Fruit fly (Drosophila melanogaster) whole organism: ENCODE data around the gene CG15209.

Experiments used
- CG8478 ChIP-seq: fragments of >200 bp; optimal IDR thresholded peaks from 2 replicates; lab custom pipeline; 2018; ENCODE audit warnings: inconsistent platforms
- Dll ChIP-seq: fragments of >200 bp; optimal IDR thresholded peaks from 2 replicates; lab custom pipeline; 2017
- EcR ChIP-seq, 2 experiments: fragments of >200 bp; optimal IDR thresholded peaks; 2 replicates each; lab custom pipeline; 2017; ENCODE audit warnings: missing biosample characterization in 2 of 2, missing genetic modification characterization in 2 of 2, missing genetic modification reagents in 2 of 2
- pan ChIP-seq: fragments of >200 bp; optimal IDR thresholded peaks from 2 replicates; lab custom pipeline; 2017
- psq ChIP-seq: fragments of >200 bp; optimal IDR thresholded peaks from 2 replicates; lab custom pipeline; 2017
- usp ChIP-seq: fragments of >200 bp; optimal IDR thresholded peaks from 2 replicates; lab custom pipeline; 2017; ENCODE audit warnings: missing biosample characterization, missing genetic modification characterization, mixed read lengths

The CG15209 gene

DNA sequence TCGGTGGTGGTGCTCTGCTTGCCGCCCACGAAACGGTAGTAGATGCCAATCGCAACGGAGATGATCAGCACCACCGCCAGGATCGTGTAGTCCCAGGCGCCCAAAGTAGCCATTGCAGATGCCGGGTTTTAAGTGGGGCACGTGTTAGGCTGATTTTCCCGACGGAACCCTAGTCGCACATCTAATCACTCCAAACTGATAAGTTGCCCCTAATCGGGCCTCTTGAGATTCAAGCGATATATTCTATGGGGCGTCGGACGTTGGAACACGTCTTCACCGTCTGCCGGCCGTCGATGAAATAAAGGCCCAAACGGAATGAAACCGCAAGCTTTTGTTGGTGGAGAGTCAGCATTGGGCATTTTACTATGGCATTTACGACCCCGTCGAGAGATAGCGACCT, 2.8 kb downstream of the CG15209 start, which contains the start of gene CG32669:
Gene CG32669 (minus strand): TSS at position 275 of the 400 bp plus-strand sequence.
- TF ChIP-seq EcR (GFP tag; optimal IDR thresholded peaks at IDR 0.05; lab: Kevin White, UChicago): no peak
- TF ChIP-seq Dll: no peak
- no peak for TF ChIP-seq psq (lab: Kevin White, UChicago)
- TF ChIP-seq usp (GFP tag; lab: Kevin White, UChicago): no peak
- TF ChIP-seq CG8478 (lab: Kevin White, UChicago): no peak
- no peak for TF ChIP-seq pan (lab: Kevin White, UChicago)

DNA sequence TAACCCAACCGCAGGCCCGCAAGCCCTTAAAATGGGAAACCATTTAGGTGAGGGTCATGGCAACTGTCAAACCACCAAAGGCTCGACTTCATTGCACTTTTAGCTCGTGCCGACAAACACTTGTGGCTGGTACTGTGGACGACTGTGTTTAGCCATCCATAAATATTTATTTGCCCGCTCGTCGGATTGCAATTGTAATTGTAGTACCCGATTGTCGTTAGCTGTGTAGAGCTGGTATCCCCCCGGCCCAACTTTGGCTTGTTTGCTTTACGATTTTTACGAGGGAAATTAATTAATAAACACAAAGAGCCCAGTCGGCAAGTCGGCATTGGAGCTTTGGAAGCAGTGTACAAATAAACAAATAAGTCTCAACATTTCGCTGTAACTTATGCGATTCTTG, 3.3 kb downstream of the CG15209 start:
- no peak for TF ChIP-seq Dll

DNA sequence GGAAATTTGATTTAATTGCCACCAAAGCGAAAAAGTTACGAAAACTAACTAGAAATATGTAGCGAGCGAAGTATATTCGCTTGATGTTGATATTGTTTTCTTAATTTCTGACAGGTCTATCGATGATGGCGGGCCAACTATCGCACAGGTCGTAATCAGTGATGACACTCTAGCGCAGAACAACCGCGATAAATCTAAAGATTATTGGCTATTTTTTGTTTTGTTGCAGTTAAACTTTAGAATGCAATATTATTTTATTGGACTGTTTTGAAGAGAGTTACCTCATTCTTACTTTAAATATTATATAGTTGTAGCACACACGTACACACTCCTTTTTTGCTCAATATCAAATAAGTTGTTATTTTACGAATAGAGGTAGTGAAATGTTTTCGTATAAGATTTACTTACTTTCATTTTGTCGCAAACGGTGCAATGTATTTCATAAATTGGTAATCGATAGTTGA, 5.0 kb downstream of the CG15209 start, which contains the start of gene sbr:
Gene sbr (minus strand): TSS at position 121 of the 464 bp plus-strand sequence.
- TF ChIP-seq Dll (no peak), EcR (GFP tag; optimal IDR thresholded peaks at IDR 0.05; lab: Kevin White, UChicago) (no peak), psq (lab: Kevin White, UChicago) (no peak), usp (GFP tag; lab: Kevin White, UChicago) (no peak), CG8478 (lab: Kevin White, UChicago) (no peak), pan (lab: Kevin White, UChicago) (no peak)

DNA sequence GAGAGGGAATG, 5.2 kb downstream of the CG15209 start, which contains the start of gene Pgls:
Gene Pgls (plus strand): TSS at position 3 of the 11 bp plus-strand sequence.
- TF ChIP-seq usp (GFP tag; lab: Kevin White, UChicago) (no peak), EcR (GFP tag; optimal IDR thresholded peaks at IDR 0.05; lab: Kevin White, UChicago) (no peak), CG8478 (lab: Kevin White, UChicago) (no peak), psq (lab: Kevin White, UChicago) (no peak), pan (lab: Kevin White, UChicago) (no peak), Dll (no peak)

DNA sequence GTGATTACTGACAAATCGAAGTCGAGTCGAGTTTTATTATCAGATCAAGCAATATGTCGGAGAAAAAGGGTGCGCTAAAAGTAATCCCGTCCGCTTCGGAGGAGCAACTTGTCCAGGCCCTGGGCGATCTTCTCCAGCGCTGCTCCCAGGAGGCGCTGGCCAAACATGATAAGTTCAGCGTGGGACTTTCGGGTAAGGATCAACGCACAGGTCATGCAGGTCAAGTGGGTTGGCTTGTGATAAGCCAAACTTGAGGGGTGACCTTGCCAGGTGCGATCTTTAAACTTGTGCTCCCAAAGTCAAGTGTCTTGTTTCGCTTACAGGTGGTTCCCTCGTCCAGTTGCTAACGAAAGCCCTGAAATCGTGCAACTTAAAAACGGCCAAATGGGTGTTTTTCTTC, 5.4 kb downstream of the CG15209 start:
- no peak for TF ChIP-seq pan (lab: Kevin White, UChicago)
- TF ChIP-seq usp (GFP tag; lab: Kevin White, UChicago): no peak
- TF ChIP-seq CG8478 (lab: Kevin White, UChicago): no peak

DNA sequence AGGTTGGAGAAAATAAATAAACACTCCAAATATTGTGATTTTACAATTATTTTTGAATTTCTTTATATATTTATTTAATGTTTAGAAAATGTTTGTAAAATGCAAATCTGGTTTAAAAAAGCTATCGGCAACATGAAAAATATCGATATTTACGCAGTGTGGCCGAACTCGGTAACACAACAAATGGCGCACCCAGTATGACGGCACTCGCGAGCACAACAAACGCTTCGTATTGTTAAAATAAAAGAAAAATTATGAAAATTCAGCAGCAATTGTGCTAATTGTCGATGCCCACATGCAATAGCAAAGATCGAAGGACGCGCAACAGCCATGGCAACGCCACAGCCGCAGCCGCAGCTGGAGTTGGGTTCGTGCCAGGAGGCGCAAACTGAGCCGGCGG, 6.6 kb downstream of the CG15209 start, which contains the start of gene CG2202:
Gene CG2202 (plus strand): TSS at position 193 of the 400 bp plus-strand sequence.
- TF ChIP-seq psq (lab: Kevin White, UChicago) (no peak), EcR (GFP tag; optimal IDR thresholded peaks at IDR 0.05; lab: Kevin White, UChicago) (no peak), usp (GFP tag; lab: Kevin White, UChicago) (no peak), CG8478 (lab: Kevin White, UChicago) (no peak), Dll (no peak), pan (lab: Kevin White, UChicago) (no peak)

DNA sequence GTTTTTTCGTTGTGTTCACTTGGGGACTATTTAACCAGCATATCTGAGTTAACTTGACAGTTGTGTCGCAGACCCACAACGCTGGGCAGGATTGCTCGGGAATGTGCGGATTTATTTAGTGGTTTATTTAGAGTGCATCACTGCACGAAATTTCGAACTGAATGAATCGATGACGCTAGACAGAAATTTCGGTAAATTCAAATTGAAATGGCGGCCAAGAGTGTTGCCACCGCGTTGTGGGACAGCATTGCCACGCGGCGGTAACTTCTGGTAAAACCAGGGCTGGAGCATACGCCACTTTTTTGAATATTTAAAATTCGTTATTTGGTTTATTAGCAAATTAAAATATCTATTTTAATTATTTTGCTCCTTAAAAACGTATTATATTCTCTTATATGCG, 12.7 kb downstream of the CG15209 start, which contains the start of gene feo:
Gene feo (minus strand): TSS at position 184 of the 400 bp plus-strand sequence.
- TF ChIP-seq Dll: no peak
- TF ChIP-seq EcR (GFP tag; optimal IDR thresholded peaks at IDR 0.05; lab: Kevin White, UChicago): no peak
- TF ChIP-seq pan (lab: Kevin White, UChicago): no peak
- no peak for TF ChIP-seq usp (GFP tag; lab: Kevin White, UChicago)
- no peak for TF ChIP-seq CG8478 (lab: Kevin White, UChicago)
- no peak for TF ChIP-seq psq (lab: Kevin White, UChicago)

DNA sequence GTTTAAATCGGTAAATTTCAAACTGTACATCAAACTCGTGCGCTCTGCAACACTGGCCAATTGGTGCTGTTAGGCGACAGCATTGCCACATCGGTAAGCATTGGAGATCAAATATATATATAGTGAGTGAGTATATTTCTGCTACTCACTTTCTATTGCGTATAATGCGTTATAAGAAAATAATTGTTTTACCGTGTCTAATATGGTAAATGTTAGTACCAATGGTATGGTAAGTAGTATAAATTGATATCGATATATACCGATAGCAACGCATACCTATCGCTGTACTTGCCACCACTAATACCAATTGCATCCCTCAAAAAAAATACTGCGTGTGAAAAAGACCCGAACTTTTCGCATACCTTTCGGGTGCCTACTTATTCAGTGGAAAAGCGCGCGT, 15.4 kb downstream of the CG15209 start, which contains the start of the genes sofe and CG2186:
Gene sofe (minus strand): TSS at position 38 of the 400 bp plus-strand sequence.
Gene CG2186 (plus strand): TSS at position 280 of the 400 bp plus-strand sequence.
- no peak for TF ChIP-seq Dll
- TF ChIP-seq EcR (GFP tag; optimal IDR thresholded peaks at IDR 0.05; lab: Kevin White, UChicago): no peak
- no peak for TF ChIP-seq pan (lab: Kevin White, UChicago)
- TF ChIP-seq CG8478 (lab: Kevin White, UChicago): no peak
- TF ChIP-seq psq (lab: Kevin White, UChicago): no peak
- TF ChIP-seq usp (GFP tag; lab: Kevin White, UChicago): no peak

DNA sequence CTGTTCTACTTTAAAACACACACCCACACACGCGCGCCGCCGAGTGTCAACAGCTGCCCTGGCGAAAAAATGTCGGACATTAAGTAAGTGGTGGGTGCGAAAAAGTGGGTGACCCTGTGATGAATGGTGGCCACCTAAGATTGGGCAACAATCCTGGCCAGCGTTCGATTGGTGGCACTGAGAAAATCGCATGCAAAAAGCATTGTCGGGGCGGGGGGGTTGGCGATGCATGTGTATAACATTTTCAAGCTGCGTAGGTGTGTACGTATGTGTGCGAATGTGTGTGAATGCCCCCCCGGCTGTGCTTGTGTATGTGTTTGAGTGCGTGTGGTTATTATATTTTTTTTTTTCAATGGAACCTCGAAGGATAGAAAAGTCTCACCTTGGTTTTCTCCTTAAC, 15.8 kb downstream of the CG15209 start:
- no peak for TF ChIP-seq EcR (GFP tag; optimal IDR thresholded peaks at IDR 0.05; lab: Kevin White, UChicago)
- TF ChIP-seq CG8478 (lab: Kevin White, UChicago): peak; percentile 67

DNA sequence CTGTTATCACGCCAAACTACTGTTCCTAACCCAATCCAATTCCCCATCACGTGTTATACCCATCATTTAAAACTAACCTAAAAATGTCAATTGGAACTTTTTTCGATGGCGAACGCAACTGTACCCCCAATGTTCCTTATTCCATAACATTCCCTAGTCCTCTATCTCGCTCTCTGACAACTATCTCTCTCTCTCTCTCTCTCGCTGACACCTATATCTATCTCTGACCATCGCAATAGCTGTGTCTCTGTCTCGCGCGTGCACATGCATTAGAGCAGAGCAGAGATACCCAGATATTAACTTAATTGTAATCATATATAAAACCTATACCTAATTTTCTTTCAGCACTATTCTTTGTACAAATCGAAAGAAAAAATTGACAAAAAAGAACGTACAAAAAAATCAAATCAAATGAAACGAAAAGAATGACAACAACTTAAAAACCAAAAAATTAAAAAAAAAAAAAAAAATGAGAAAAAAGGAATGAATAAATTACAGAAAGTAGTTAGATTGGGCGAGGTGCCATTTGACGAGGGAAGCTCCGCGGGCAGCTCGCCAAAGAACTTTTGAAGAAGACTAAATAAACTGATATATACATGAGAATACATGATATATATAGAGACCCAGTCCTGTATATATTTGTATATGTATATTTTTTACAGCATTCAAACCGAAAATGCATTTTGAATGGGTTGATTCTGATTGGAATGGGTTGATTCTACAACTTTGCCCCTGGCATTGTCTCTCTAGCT, 23.8 kb downstream of the CG15209 start:
- TF ChIP-seq usp (GFP tag; lab: Kevin White, UChicago) (no peak), pan (lab: Kevin White, UChicago) (no peak), CG8478 (lab: Kevin White, UChicago) (no peak), EcR (GFP tag; optimal IDR thresholded peaks at IDR 0.05; lab: Kevin White, UChicago) (no peak), psq (lab: Kevin White, UChicago) (no peak), Dll (no peak)

DNA sequence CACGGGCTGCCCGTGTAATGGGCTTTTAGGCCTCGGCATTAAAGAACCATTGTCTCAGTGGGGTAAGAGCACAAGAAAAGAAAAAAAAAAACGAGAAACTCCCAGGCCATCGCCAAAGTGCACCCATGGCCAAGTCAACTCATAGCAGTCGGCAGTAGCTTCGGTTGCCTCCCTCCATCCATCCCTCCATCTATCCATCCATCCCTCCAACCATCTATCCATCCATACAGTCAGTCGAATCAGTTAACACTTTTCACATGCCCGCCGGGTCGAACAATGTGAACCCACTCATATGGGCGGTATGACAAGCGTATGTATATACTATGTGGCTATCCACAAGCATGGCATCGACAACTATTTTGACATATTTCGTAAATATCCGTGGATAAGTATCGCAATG, 25.7 kb downstream of the CG15209 start:
- TF ChIP-seq pan (lab: Kevin White, UChicago) (no peak), Dll (no peak), CG8478 (lab: Kevin White, UChicago) (no peak), psq (lab: Kevin White, UChicago) (no peak), EcR (GFP tag; optimal IDR thresholded peaks at IDR 0.05; lab: Kevin White, UChicago) (no peak)

DNA sequence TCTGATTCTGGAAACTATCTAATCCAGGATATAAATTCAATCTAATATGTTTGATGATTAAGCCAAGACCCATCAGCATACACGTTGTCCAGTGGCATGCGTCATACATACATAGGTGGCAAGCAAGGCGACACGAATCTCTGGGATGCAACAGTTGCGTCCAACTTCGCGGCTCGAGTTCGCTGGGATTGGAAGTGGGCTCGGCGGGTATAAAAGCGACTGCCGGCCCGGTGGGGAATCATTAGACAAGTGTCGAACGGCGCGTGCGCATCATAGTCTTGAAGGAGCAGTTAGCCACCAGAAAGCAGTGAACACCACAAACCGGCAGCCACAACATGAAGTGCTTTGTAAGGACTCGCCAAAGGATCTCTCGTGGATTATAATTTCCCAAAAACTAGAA, 27.0 kb downstream of the CG15209 start, which contains the start of gene CG2157:
Gene CG2157 (plus strand): TSS at position 240 of the 400 bp plus-strand sequence.
- no peak for TF ChIP-seq EcR (GFP tag; optimal IDR thresholded peaks at IDR 0.05; lab: Kevin White, UChicago)
- TF ChIP-seq usp (GFP tag; lab: Kevin White, UChicago): no peak
- no peak for TF ChIP-seq CG8478 (lab: Kevin White, UChicago)
- TF ChIP-seq psq (lab: Kevin White, UChicago): no peak
- TF ChIP-seq Dll: no peak
- TF ChIP-seq pan (lab: Kevin White, UChicago): no peak
